Worm (Caenorhabditis elegans): Measurements from ENCODE around the gene rgs-4.

DNA sequence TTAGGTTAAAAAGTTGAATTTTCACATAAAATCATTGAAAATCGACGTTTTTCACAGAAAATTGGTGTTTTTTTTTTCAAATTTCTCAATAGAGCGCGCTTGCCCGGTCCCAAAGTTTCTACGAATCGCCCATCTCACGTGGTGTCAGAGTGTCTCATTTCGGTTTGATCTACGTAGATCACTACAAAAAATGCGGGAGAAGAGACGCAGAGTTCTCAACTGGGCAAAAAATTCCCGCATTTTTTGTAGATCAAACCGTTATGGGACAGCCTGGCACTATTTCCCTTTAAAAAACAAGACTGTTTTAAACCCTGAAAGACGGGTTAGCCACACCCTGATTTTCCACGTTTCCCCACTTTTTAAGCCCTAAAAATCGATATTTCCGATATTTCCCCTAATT lies 17.3 kb downstream of the rgs-4 start:
- TF ChIP-seq dao-5 (tag; optimal IDR thresholded peaks at IDR 0.05) (no peak), him-1 (tag; optimal IDR thresholded peaks at IDR 0.05) (no peak), W03F9.2 (tag; optimal IDR thresholded peaks at IDR 0.05) (no peak)

Data from whole organism, L4/young adult.